Worm (Caenorhabditis elegans): ENCODE data around the gene nep-21.

DNA sequence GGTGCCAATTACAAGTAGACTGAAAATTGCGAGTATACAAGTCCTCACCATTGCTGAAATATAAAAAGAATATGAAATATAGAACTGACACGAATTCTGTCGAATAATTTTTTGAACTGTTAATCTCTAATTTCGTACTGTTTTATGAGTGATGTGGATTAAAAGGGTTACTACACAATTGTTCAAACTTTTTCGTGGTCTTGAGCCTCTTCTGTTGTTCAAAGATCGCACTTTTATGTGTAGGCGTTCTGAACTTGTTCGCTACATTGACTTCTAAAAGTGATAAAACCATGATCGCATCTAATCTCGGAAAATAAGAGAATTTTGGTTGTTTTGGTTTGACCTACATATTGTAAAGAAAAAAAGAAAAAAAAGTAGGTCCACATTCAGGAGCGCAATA, 21.8 kb upstream of the nep-21 start, which contains the start of gene K02E11.4:
- TF ChIP-seq him-1 (tag; optimal IDR thresholded peaks at IDR 0.05) (no peak), W03F9.2 (tag; optimal IDR thresholded peaks at IDR 0.05) (no peak)
